Worm (Caenorhabditis elegans): ENCODE results near the gene gad-2.

The gad-2 gene

DNA sequence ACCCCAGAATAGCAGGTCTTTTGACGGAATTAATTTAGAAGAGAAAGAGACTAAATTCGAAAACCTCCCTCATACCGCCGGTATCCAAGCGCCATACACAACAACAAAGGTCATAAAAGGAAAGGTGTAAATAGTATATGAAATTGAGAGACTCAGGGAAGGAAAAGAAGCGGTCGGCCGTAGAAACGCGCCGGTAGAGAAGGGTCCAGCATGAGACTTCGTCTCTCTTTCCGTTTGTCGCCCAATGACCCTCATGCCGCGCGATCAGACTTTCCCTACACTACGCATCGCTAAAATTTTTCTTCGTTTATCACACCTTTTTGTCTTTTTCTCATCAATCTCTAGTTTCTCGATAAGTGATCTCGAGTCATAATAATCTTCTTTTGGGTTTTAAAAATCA lies 37.2 kb downstream of the gad-2 start:
- TF ChIP-seq lag-1 (GFP tag; IDR thresholded peaks at IDR 0.05) (no peak), hlh-26 (GFP tag; conservative IDR thresholded peaks at IDR 0.05) (no peak), ztf-26 (tag; optimal IDR thresholded peaks at IDR 0.05) (no peak), B0019.2 (GFP tag; conservative IDR thresholded peaks at IDR 0.05) (no peak), cebp-2 (GFP tag; IDR thresholded peaks at IDR 0.05) (no peak), attf-3 (GFP tag; conservative IDR thresholded peaks at IDR 0.05) (no peak), bed-2 (GFP tag; IDR thresholded peaks at IDR 0.05) (no peak), F37B4.10 (GFP tag; IDR thresholded peaks at IDR 0.05) (no peak), him-1 (tag; optimal IDR thresholded peaks at IDR 0.05) (no peak), tbp1 (GFP tag; optimal IDR thresholded peaks at IDR 0.05) (no peak), B0336.3 (GFP tag; IDR thresholded peaks at IDR 0.05) (no peak), ceh-58 (GFP tag; IDR thresholded peaks at IDR 0.05) (no peak), akir-1 (GFP tag; optimal IDR thresholded peaks at IDR 0.05) (no peak), ceh-100 (GFP tag; IDR thresholded peaks at IDR 0.05) (no peak), lin-26 (GFP tag; IDR thresholded peaks at IDR 0.05) (no peak), ztf-3 (GFP tag; optimal IDR thresholded peaks at IDR 0.05) (no peak)

ce11 chrX:7431165-7431564 lies 37.9 kb downstream of the gad-2 start, which contains the start of gene clc-2:
TSS of gene clc-2 (plus strand) at chrX:7431465.
- TF ChIP-seq madf-6 (GFP tag; IDR thresholded peaks at IDR 0.05) (no peak), aptf-3 (GFP tag; IDR thresholded peaks at IDR 0.05) (no peak), madf-10 (tag; optimal IDR thresholded peaks at IDR 0.05) (no peak), sdz-38 (tag; optimal IDR thresholded peaks at IDR 0.05) (no peak), ceh-27 (GFP tag; optimal IDR thresholded peaks at IDR 0.05) (no peak), nhr-90 (tag; optimal IDR thresholded peaks at IDR 0.05) (no peak), B0261.1 (tag; optimal IDR thresholded peaks at IDR 0.05) (no peak), nfyb-1 (GFP tag; IDR thresholded peaks at IDR 0.05) (no peak), nhr-179 (tag; optimal IDR thresholded peaks at IDR 0.05) (no peak), snpc-3.4 (tag; optimal IDR thresholded peaks at IDR 0.05) (no peak)

- TF ChIP-seq Y67H2A.10 (GFP tag; conservative IDR thresholded peaks at IDR 0.05) (no peak), somi-1 (GFP tag; optimal IDR thresholded peaks at IDR 0.05) (no peak), lag-1 (GFP tag; IDR thresholded peaks at IDR 0.05) (no peak), dpl-1 (GFP tag; optimal IDR thresholded peaks at IDR 0.05) (no peak), nfyb-1 (GFP tag; IDR thresholded peaks at IDR 0.05) (no peak), ztf-22 (GFP tag; optimal IDR thresholded peaks at IDR 0.05) (no peak), madf-8 (GFP tag; conservative IDR thresholded peaks at IDR 0.05) (no peak), ceh-58 (GFP tag; IDR thresholded peaks at IDR 0.05) (no peak), D2030.7 (GFP tag; IDR thresholded peaks at IDR 0.05) (no peak)
These were observed 40.0 kb downstream of the gad-2 start, which contains the start of gene clc-5 for ce11 chrX:7433269-7433668. TSS of gene clc-5 (plus strand) at chrX:7433569.

DNA sequence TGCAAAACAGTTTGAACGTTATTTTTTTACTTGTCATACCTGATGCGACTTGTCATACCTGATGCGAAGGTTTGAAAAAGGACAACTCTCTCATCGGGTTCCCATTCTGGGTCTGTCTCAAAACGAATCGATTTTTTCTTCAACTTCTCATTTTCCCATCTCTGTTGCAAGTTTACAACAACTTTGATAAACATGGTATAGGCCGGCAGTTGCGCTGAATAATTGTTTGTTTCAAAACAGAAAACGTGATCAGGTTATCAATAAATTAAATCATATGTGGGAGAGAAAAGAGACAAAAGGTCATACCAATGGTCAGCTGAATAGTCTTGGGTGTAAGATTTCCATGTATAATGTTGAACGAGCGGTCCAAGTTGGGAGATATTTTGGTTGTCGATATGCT lies 43.6 kb downstream of the gad-2 start:
- TF ChIP-seq F37B4.10 (GFP tag; IDR thresholded peaks at IDR 0.05) (no peak), ztf-26 (tag; optimal IDR thresholded peaks at IDR 0.05) (peak; percentile 15)

- TF ChIP-seq aptf-3 (GFP tag; IDR thresholded peaks at IDR 0.05) (no peak), ztf-3 (GFP tag; optimal IDR thresholded peaks at IDR 0.05) (no peak), attf-5 (GFP tag; optimal IDR thresholded peaks at IDR 0.05) (no peak), bed-2 (GFP tag; IDR thresholded peaks at IDR 0.05) (no peak), mes-4 (tag; optimal IDR thresholded peaks at IDR 0.05) (no peak), rec-8 (tag; optimal IDR thresholded peaks at IDR 0.05) (no peak), F57A8.1 (GFP tag; optimal IDR thresholded peaks at IDR 0.05) (no peak), Y79H2A.3 (GFP tag; conservative IDR thresholded peaks at IDR 0.05) (no peak), K12H6.12 (tag; optimal IDR thresholded peaks at IDR 0.05) (no peak), F10E7.11 (tag; optimal IDR thresholded peaks at IDR 0.05) (no peak), snpc-3.4 (tag; optimal IDR thresholded peaks at IDR 0.05) (no peak), lsl-1 (GFP tag; optimal IDR thresholded peaks at IDR 0.05) (no peak), bed-1 (GFP tag; IDR thresholded peaks at IDR 0.05) (no peak), B0336.3 (GFP tag; IDR thresholded peaks at IDR 0.05) (no peak)
These were observed 44.7 kb downstream of the gad-2 start, which contains the start of gene C01C10.2 for ce11 chrX:7437949-7438348. TSS of gene C01C10.2 (minus strand) at chrX:7438118.

All from whole organism, young adult.